Worm (Caenorhabditis elegans) whole organism, early embryonic: ENCODE data around the gene pps-1.
A peak's percentile ranks its signal among the peaks of the same experiment; 100 is the strongest.

Experiments
- B0310.2 ChIP-seq: sonication (generic microtip); optimal IDR thresholded peaks from 2 replicates; lab custom pipeline; 2016; ENCODE audit warnings: mild to moderate bottlenecking, missing genetic modification characterization, missing compliant biosample characterization
- F13C5.2 ChIP-seq: sonication (generic microtip); optimal IDR thresholded peaks from 2 replicates; lab custom pipeline; 2017; ENCODE audit warnings: mild to moderate bottlenecking, missing genetic modification characterization, inconsistent platforms, missing compliant biosample characterization
- aly-1 ChIP-seq: sonication (generic microtip); optimal IDR thresholded peaks from 2 replicates; lab custom pipeline; 2016; ENCODE audit warnings: missing genetic modification characterization, missing compliant biosample characterization
- ama-1 ChIP-seq: fragments of 150-350 bp; optimal IDR thresholded peaks from 2 replicates; lab custom pipeline; 2014
- ceh-13 ChIP-seq: fragments of 200-800 bp; sonication (Bioruptor generic); optimal IDR thresholded peaks from 2 replicates; lab custom pipeline; 2018; ENCODE audit warnings: mild to moderate bottlenecking, missing genetic modification characterization, missing compliant biosample characterization
- ceh-36 ChIP-seq: sonication (generic microtip); optimal IDR thresholded peaks from 2 replicates; lab custom pipeline; 2016; ENCODE audit warnings: missing genetic modification characterization, inconsistent platforms, missing compliant biosample characterization
- ets-7 ChIP-seq: sonication (generic microtip); optimal IDR thresholded peaks from 2 replicates; lab custom pipeline; 2016; ENCODE audit warnings: missing genotype, missing genetic modification characterization, missing compliant biosample characterization
- flt-1 ChIP-seq: fragments of 200-800 bp; sonication (Bioruptor generic); IDR thresholded peaks from 2 replicates; pipeline ENCODE4 v1.3.6; 2022; ENCODE audit warnings: missing genetic modification characterization, missing compliant biosample characterization
- hmbx-1 ChIP-seq: sonication (generic microtip); optimal IDR thresholded peaks from 2 replicates; lab custom pipeline; 2016; ENCODE audit warnings: mild to moderate bottlenecking, missing genetic modification characterization, missing compliant biosample characterization
- hmg-4 ChIP-seq: fragments of 200-800 bp; sonication (Bioruptor generic); optimal IDR thresholded peaks from 2 replicates; lab custom pipeline; 2018; ENCODE audit warnings: mild to moderate bottlenecking, missing genetic modification characterization, missing compliant biosample characterization
- hnd-1 ChIP-seq: sonication (generic microtip); optimal IDR thresholded peaks from 2 replicates; lab custom pipeline; 2016; ENCODE audit warnings: missing genetic modification characterization, missing compliant biosample characterization
- pes-1 ChIP-seq: fragments of 200-800 bp; sonication (Bioruptor generic); IDR thresholded peaks from 2 replicates; pipeline ENCODE4 v1.3.6; 2022; ENCODE audit warnings: missing genetic modification reagents, missing genetic modification characterization, missing compliant biosample characterization
- scrt-1 ChIP-seq: fragments of 200-800 bp; sonication (Bioruptor generic); IDR thresholded peaks from 2 replicates; pipeline ENCODE4 v1.3.6; 2022; ENCODE audit warnings: missing genetic modification characterization, missing compliant biosample characterization
- sea-1 ChIP-seq: fragments of 200-800 bp; sonication (Bioruptor generic); conservative IDR thresholded peaks from 2 replicates; pipeline ENCODE4 v1.3.6; 2022; ENCODE audit warnings: missing genetic modification characterization, missing compliant biosample characterization
- tbx-11 ChIP-seq: fragments of 200-800 bp; sonication (Bioruptor generic); IDR thresholded peaks from 2 replicates; pipeline ENCODE4 v1.3.6; 2022; ENCODE audit warnings: missing genetic modification characterization, missing compliant biosample characterization
- tbx-37 ChIP-seq: fragments of 200-800 bp; sonication (Bioruptor generic); conservative IDR thresholded peaks from 2 replicates; pipeline ENCODE4 v1.3.6; 2022; ENCODE audit warnings: missing genetic modification reagents, missing genetic modification characterization, missing compliant biosample characterization
- tra-4 ChIP-seq: sonication (generic microtip); optimal IDR thresholded peaks from 2 replicates; lab custom pipeline; 2017; ENCODE audit warnings: missing genetic modification characterization, missing compliant biosample characterization

Gene pps-1

DNA sequence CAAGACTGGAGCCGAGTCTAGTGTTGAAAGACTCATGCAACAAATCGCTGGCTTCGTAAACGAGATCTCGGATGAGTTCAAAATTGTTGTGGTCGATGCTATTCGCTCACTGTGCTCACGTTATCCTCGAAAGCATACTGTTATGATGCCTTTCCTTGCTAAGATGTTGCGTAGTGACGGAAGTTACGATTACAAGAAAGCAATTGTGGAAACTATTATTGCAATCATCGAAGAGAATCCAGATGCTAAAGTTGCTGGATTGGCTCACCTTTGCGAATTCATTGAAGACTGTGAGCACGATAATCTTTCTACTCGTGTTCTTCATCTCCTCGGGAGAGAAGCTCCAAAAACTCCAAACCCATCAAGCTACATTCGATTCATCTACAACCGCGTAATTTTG, 8.3 kb upstream of the pps-1 start:
- TF ChIP-seq ets-7 (tag; lab: Kevin White, UChicago), result no peak
- TF ChIP-seq hnd-1 (tag; lab: Kevin White, UChicago), result no peak
- no peak for TF ChIP-seq B0310.2
- TF ChIP-seq tbx-37 (GFP tag; lab: Robert Waterston, UW), result no peak
- TF ChIP-seq hmg-4 (GFP tag; lab: Kevin White, UChicago), result no peak
- no peak for TF ChIP-seq aly-1 (tag; lab: Kevin White, UChicago)
- no peak for TF ChIP-seq hmbx-1 (tag; lab: Kevin White, UChicago)
- TF ChIP-seq flt-1, result no peak
- TF ChIP-seq ceh-36 (tag; lab: Kevin White, UChicago), result no peak
- no peak for TF ChIP-seq pes-1 (GFP tag; lab: Robert Waterston, UW)
- TF ChIP-seq scrt-1 (GFP tag; lab: Robert Waterston, UW), result no peak
- TF ChIP-seq tbx-11 (GFP tag; lab: Robert Waterston, UW), result no peak

ce11 chrIV:10155475-10155874, 6.3 kb upstream of the pps-1 start, which contains the start of gene ttr-54:
Gene ttr-54, plus strand, starts transcription at chrIV:10155775.
- TF ChIP-seq hnd-1 (tag; lab: Kevin White, UChicago), result no peak
- TF ChIP-seq B0310.2, result no peak
- TF ChIP-seq aly-1 (tag; lab: Kevin White, UChicago), result no peak
- TF ChIP-seq scrt-1 (GFP tag; lab: Robert Waterston, UW), result no peak
- no peak for TF ChIP-seq tra-4 (tag; lab: Kevin White, UChicago)
- no peak for TF ChIP-seq sea-1 (GFP tag; lab: Robert Waterston, UW)
- TF ChIP-seq ceh-36 (tag; lab: Kevin White, UChicago), result no peak

DNA sequence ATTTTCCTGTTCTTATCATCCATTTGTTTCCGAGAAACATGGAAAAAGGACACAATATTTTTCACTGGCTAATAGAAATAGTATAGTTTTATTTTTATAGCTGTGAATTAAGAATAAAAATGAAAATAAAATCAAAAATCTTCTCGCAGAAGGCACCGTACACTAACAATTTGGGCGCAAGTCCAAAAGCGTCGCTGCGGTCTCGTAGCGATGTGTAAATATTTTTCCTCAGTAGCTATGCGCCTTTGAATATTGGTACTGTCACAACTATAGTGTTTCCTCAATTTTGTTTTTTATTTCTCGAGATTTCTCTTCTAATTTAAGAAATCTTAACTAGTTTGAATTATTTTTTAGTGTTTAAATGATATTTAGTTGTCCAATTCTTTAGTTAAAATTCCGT, 4.8 kb upstream of the pps-1 start:
- TF ChIP-seq tra-4 (tag; lab: Kevin White, UChicago) (no peak), ets-7 (tag; lab: Kevin White, UChicago) (no peak), B0310.2 (no peak), ceh-13 (GFP tag; lab: Kevin White, UChicago) (no peak), hnd-1 (tag; lab: Kevin White, UChicago) (no peak), ceh-36 (tag; lab: Kevin White, UChicago) (no peak), tbx-37 (GFP tag; lab: Robert Waterston, UW) (no peak), scrt-1 (GFP tag; lab: Robert Waterston, UW) (no peak), pes-1 (GFP tag; lab: Robert Waterston, UW) (no peak), tbx-11 (GFP tag; lab: Robert Waterston, UW) (no peak), F13C5.2 (tag; lab: Kevin White, UChicago) (no peak), hmg-4 (GFP tag; lab: Kevin White, UChicago) (no peak), aly-1 (tag; lab: Kevin White, UChicago) (no peak)

DNA sequence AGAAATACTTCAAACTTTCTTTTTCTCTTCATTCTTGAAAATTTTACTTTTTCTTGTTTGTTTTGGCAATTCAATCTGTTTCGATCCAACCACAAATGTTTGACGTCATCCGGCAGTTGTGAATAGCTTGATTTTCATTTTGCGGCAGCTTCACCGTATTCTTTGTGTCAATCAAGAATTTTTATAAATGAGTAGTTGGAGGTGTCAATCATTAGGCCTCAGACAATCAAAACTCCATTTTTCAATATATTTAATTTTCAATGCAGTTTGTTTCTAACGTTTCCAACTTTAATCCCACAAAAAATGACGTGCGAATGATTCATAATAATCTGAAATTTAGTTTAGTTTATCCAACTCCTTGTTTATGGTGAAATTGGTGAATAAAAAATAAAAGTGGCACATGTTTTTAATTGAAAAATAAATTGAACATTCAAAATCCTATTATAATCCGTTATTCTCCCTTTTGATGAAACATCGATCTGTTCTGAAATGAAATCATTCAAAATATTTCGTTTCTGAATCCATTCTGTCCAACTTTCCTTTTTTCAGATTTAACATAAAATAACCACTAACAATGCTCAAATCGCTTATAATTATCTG, 4.2 kb upstream of the pps-1 start, which contains the start of gene ttr-53:
ttr-53 (plus strand) TSS at position 550 of the 600 bp plus-strand sequence.
- TF ChIP-seq hmbx-1 (tag; lab: Kevin White, UChicago), result no peak
- no peak for TF ChIP-seq ceh-36 (tag; lab: Kevin White, UChicago)

DNA sequence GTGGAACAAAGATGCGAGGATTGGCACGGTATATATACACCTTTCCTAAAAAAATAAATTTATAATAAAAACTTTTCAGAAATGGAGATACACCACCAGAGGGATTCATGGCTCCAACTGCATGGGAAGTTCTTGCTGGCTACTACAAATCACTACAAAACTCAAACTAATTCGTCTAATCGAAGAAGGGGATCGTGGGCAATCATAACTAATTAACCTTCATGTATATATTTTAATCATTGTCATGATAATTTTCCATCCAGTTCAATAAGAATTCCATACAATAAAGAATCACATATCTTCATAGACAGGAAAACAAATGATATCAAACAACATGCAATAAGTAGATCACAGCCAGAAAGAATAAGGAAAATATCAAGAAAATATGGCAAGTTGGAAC, 2.3 kb downstream of the pps-1 start:
- TF ChIP-seq sea-1 (GFP tag; lab: Robert Waterston, UW), result no peak
- TF ChIP-seq tbx-37 (GFP tag; lab: Robert Waterston, UW), result no peak
- TF ChIP-seq ceh-36 (tag; lab: Kevin White, UChicago), result no peak
- no peak for TF ChIP-seq ama-1 (lab: Kevin White, UChicago)
- no peak for TF ChIP-seq aly-1 (tag; lab: Kevin White, UChicago)
- no peak for TF ChIP-seq hmbx-1 (tag; lab: Kevin White, UChicago)
- no peak for TF ChIP-seq pes-1 (GFP tag; lab: Robert Waterston, UW)
- TF ChIP-seq F13C5.2 (tag; lab: Kevin White, UChicago), result no peak
- no peak for TF ChIP-seq hnd-1 (tag; lab: Kevin White, UChicago)
- TF ChIP-seq tbx-11 (GFP tag; lab: Robert Waterston, UW), result no peak
- TF ChIP-seq ceh-13 (GFP tag; lab: Kevin White, UChicago), result no peak
- no peak for TF ChIP-seq B0310.2
- no peak for TF ChIP-seq tra-4 (tag; lab: Kevin White, UChicago)
- no peak for TF ChIP-seq scrt-1 (GFP tag; lab: Robert Waterston, UW)

ce11 chrIV:10170808-10171207, 9.0 kb downstream of the pps-1 start:
- TF ChIP-seq flt-1, result no peak
- TF ChIP-seq B0310.2, result no peak
- TF ChIP-seq tbx-11 (GFP tag; lab: Robert Waterston, UW), result no peak

DNA sequence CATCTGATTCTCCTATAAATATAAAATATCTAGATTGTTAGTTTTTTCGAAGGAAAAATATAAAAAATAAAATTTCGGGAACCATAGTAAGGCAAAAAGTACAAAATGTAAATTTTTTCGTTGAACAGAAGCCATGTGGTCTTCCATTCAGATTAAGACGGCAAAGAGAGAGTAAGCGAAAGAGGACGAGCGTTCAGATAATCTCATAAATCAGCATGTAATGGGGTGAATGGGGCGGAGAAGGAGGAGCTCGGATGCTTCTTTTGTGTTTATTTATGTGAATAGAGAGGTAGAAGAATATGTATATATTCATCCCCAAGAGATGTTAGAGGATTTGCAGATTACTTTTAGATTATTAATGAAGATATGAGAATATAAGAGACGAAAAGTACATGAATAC, 12.5 kb downstream of the pps-1 start, which contains the start of gene pxf-1:
pxf-1 (minus strand) TSS at position 14 of the 400 bp plus-strand sequence.
- TF ChIP-seq tbx-11 (GFP tag; lab: Robert Waterston, UW), result no peak

- TF ChIP-seq F13C5.2 (tag; lab: Kevin White, UChicago) (no peak), flt-1 (no peak), hmbx-1 (tag; lab: Kevin White, UChicago) (no peak), aly-1 (tag; lab: Kevin White, UChicago) (no peak), tbx-37 (GFP tag; lab: Robert Waterston, UW) (no peak), ama-1 (lab: Kevin White, UChicago) (no peak), ceh-13 (GFP tag; lab: Kevin White, UChicago) (no peak), tra-4 (tag; lab: Kevin White, UChicago) (no peak), scrt-1 (GFP tag; lab: Robert Waterston, UW) (no peak), ets-7 (tag; lab: Kevin White, UChicago) (no peak), tbx-11 (GFP tag; lab: Robert Waterston, UW) (no peak), hmg-4 (GFP tag; lab: Kevin White, UChicago) (peak; percentile 79), ceh-36 (tag; lab: Kevin White, UChicago) (peak; percentile 28), sea-1 (GFP tag; lab: Robert Waterston, UW) (no peak), hnd-1 (tag; lab: Kevin White, UChicago) (no peak), pes-1 (GFP tag; lab: Robert Waterston, UW) (no peak), B0310.2 (peak; percentile 45)
Observed at ce11 chrIV:10174932-10175732, 13.3 kb downstream of the pps-1 start.
